Fruit fly (Drosophila melanogaster) whole organism, embryonic: ENCODE data around the gene CG32026.

Source experiments
- CG10366 ChIP-seq: fragments of 200-800 bp; sonication (Bioruptor generic); IDR thresholded peaks from 2 replicates; pipeline ENCODE4 v1.3.6; 2022; ENCODE audit warnings: missing biosample characterization, missing genetic modification characterization
- CG10959 ChIP-seq: fragments of 200-800 bp; sonication (Bioruptor generic); IDR thresholded peaks from 2 replicates; pipeline ENCODE4 v1.3.6; 2022; ENCODE audit warnings: missing biosample characterization, missing genetic modification characterization
- CG11085 ChIP-seq: fragments of 200-800 bp; sonication (Bioruptor generic); IDR thresholded peaks from 2 replicates; pipeline ENCODE4 v1.3.6; 2022; ENCODE audit warnings: missing biosample characterization, missing genetic modification characterization
- CG11247 ChIP-seq: fragments of 200-800 bp; sonication (Bioruptor generic); IDR thresholded peaks from 2 replicates; pipeline ENCODE4 v1.3.6; 2022; ENCODE audit warnings: missing biosample characterization, missing genetic modification characterization
- CG11560 ChIP-seq: fragments of 200-800 bp; sonication (Bioruptor generic); IDR thresholded peaks from 3 replicates; pipeline ENCODE4 v1.3.6; 2022; ENCODE audit warnings: missing biosample characterization, missing genetic modification characterization
- CG11723 ChIP-seq: fragments of 200-800 bp; sonication (Bioruptor generic); optimal IDR thresholded peaks from 2 replicates; lab custom pipeline; 2017; ENCODE audit warnings: missing biosample characterization, mild to moderate bottlenecking, missing genetic modification characterization
- CG12155 ChIP-seq: fragments of 200-800 bp; sonication (Bioruptor generic); optimal IDR thresholded peaks from 3 replicates; lab custom pipeline; 2016; ENCODE audit warnings: missing biosample characterization, missing genetic modification characterization
- CG12299 ChIP-seq: fragments of 200-800 bp; sonication (Bioruptor generic); optimal IDR thresholded peaks from 2 replicates; lab custom pipeline; 2018; ENCODE audit warnings: missing biosample characterization, mild to moderate bottlenecking, missing genetic modification characterization
- CG13624 ChIP-seq: fragments of 200-800 bp; sonication (Bioruptor generic); optimal IDR thresholded peaks from 2 replicates; lab custom pipeline; 2016; ENCODE audit warnings: missing biosample characterization, missing genetic modification characterization
- CG14667 ChIP-seq: fragments of 200-800 bp; sonication (Bioruptor generic); IDR thresholded peaks from 2 replicates; pipeline ENCODE4 v1.3.6; 2022; ENCODE audit warnings: missing biosample characterization, missing genetic modification characterization
- CG1529 ChIP-seq: fragments of 200-800 bp; sonication (Bioruptor generic); optimal IDR thresholded peaks from 3 replicates; lab custom pipeline; 2018; ENCODE audit warnings: missing biosample characterization, missing genetic modification characterization
- CG15514 ChIP-seq: fragments of 200-800 bp; sonication (Bioruptor generic); optimal IDR thresholded peaks from 3 replicates; lab custom pipeline; 2017; ENCODE audit warnings: missing biosample characterization, missing genetic modification characterization, mild to moderate bottlenecking, moderate library complexity, missing genetic modification reagents
- CG17359 ChIP-seq: fragments of 200-800 bp; sonication (Bioruptor generic); optimal IDR thresholded peaks from 3 replicates; lab custom pipeline; 2018; ENCODE audit warnings: missing biosample characterization, mild to moderate bottlenecking, missing genetic modification characterization, moderate library complexity
- CG18476 ChIP-seq: fragments of 200-800 bp; sonication (Bioruptor generic); optimal IDR thresholded peaks from 2 replicates; lab custom pipeline; 2016; ENCODE audit warnings: missing biosample characterization, mild to moderate bottlenecking, missing genetic modification characterization
- CG31365 ChIP-seq: fragments of 200-800 bp; sonication (Bioruptor generic); optimal IDR thresholded peaks from 2 replicates; lab custom pipeline; 2018; ENCODE audit warnings: missing biosample characterization, mild to moderate bottlenecking, missing genetic modification characterization
- CG3407 ChIP-seq: fragments of 200-800 bp; sonication (Bioruptor generic); optimal IDR thresholded peaks from 2 replicates; lab custom pipeline; 2018; ENCODE audit warnings: missing biosample characterization, mild to moderate bottlenecking, missing genetic modification characterization
- CG3995 ChIP-seq: fragments of 200-800 bp; sonication (Bioruptor generic); optimal IDR thresholded peaks from 3 replicates; lab custom pipeline; 2016; ENCODE audit warnings: missing biosample characterization, missing genetic modification characterization
- CG4707 ChIP-seq: fragments of 200-800 bp; sonication (Bioruptor generic); optimal IDR thresholded peaks from 2 replicates; lab custom pipeline; 2018; ENCODE audit warnings: missing biosample characterization, mild to moderate bottlenecking, missing genetic modification characterization, moderate library complexity
- CG4820 ChIP-seq: fragments of 200-800 bp; sonication (Bioruptor generic); optimal IDR thresholded peaks from 3 replicates; lab custom pipeline; 2016; ENCODE audit warnings: missing biosample characterization, missing genetic modification characterization
- CG6689 ChIP-seq: fragments of 200-800 bp; sonication (Bioruptor generic); IDR thresholded peaks from 2 replicates; pipeline ENCODE4 v1.3.6; 2022; ENCODE audit warnings: missing biosample characterization, missing genetic modification characterization
- CG7963 ChIP-seq: fragments of 200-800 bp; sonication (Bioruptor generic); IDR thresholded peaks from 3 replicates; pipeline ENCODE4 v1.3.6; 2022; ENCODE audit warnings: missing biosample characterization, missing genetic modification characterization; ENCODE audit not compliant: partially characterized antibody
- CG8478 ChIP-seq: fragments of >200 bp; optimal IDR thresholded peaks from 2 replicates; lab custom pipeline; 2018
- CG9215 ChIP-seq: fragments of 200-800 bp; sonication (Bioruptor generic); IDR thresholded peaks from 2 replicates; pipeline ENCODE4 v1.3.6; 2022; ENCODE audit warnings: missing biosample characterization, missing genetic modification characterization
- CG9797 ChIP-seq: fragments of 200-800 bp; sonication (Bioruptor generic); optimal IDR thresholded peaks from 3 replicates; lab custom pipeline; 2018; ENCODE audit warnings: missing biosample characterization, mild to moderate bottlenecking, missing genetic modification characterization
- CG9817 ChIP-seq: fragments of 200-800 bp; sonication (Bioruptor generic); optimal IDR thresholded peaks from 2 replicates; lab custom pipeline; 2018; ENCODE audit warnings: missing biosample characterization, mild to moderate bottlenecking, missing genetic modification characterization, moderate library complexity
- Dbx ChIP-seq: fragments of 200-800 bp; sonication (Bioruptor generic); IDR thresholded peaks from 3 replicates; pipeline ENCODE4 v1.3.6; 2022; ENCODE audit warnings: missing biosample characterization, missing genetic modification characterization
- Doc3 ChIP-seq: fragments of 200-800 bp; sonication (Bioruptor generic); IDR thresholded peaks from 3 replicates; pipeline ENCODE4 v1.3.6; 2022; ENCODE audit warnings: missing biosample characterization, missing genetic modification characterization; ENCODE audit not compliant: partially characterized antibody
- Fer1 ChIP-seq: fragments of 200-800 bp; sonication (Bioruptor generic); optimal IDR thresholded peaks from 2 replicates; lab custom pipeline; 2017; ENCODE audit warnings: missing biosample characterization, mild to moderate bottlenecking, missing genetic modification characterization
- Fer2 ChIP-seq: fragments of 200-800 bp; sonication (Bioruptor generic); optimal IDR thresholded peaks from 2 replicates; lab custom pipeline; 2018; ENCODE audit warnings: missing biosample characterization, mild to moderate bottlenecking, missing genetic modification characterization, moderate library complexity
- HHEX ChIP-seq: fragments of 200-800 bp; sonication (Bioruptor generic); optimal IDR thresholded peaks from 3 replicates; lab custom pipeline; 2017; ENCODE audit warnings: missing biosample characterization, mild to moderate bottlenecking, missing genetic modification characterization, missing genetic modification reagents
- Hr3 ChIP-seq: fragments of 200-800 bp; sonication (Bioruptor generic); optimal IDR thresholded peaks from 3 replicates; lab custom pipeline; 2016; ENCODE audit warnings: missing biosample characterization, missing genetic modification characterization
- Mes4 ChIP-seq: fragments of 200-800 bp; sonication (Bioruptor generic); optimal IDR thresholded peaks from 2 replicates; lab custom pipeline; 2016; ENCODE audit warnings: missing biosample characterization, missing genetic modification characterization
- Optix ChIP-seq: fragments of 200-800 bp; sonication (Bioruptor generic); IDR thresholded peaks from 3 replicates; pipeline ENCODE4 v1.3.6; 2022; ENCODE audit warnings: missing biosample characterization, missing genetic modification characterization
- Rx ChIP-seq: fragments of 200-800 bp; sonication (Bioruptor generic); IDR thresholded peaks from 2 replicates; pipeline ENCODE4 v1.3.6; 2022; ENCODE audit warnings: missing biosample characterization, missing genetic modification characterization
- Sin3A ChIP-seq: fragments of >200 bp; optimal IDR thresholded peaks from 2 replicates; lab custom pipeline; 2018
- Sry-β ChIP-seq: fragments of 200-800 bp; sonication (Bioruptor generic); optimal IDR thresholded peaks from 2 replicates; lab custom pipeline; 2018; ENCODE audit warnings: missing biosample characterization, mild to moderate bottlenecking, missing genetic modification characterization, moderate library complexity
- Stat92E ChIP-seq, 3 experiments: fragments of >200 bp in 2 of 3; fragments of 200-800 bp in 1 of 3; sonication (Bioruptor generic) in 1 of 3; optimal IDR thresholded peaks; 2 replicates each; lab custom pipeline; 2017 to 2019; ENCODE audit warnings: missing biosample characterization in 3 of 3, missing genetic modification characterization in 3 of 3, mild to moderate bottlenecking in 1 of 3, moderate library complexity in 1 of 3
- Vsx1 ChIP-seq: fragments of 200-800 bp; sonication (Bioruptor generic); optimal IDR thresholded peaks from 2 replicates; lab custom pipeline; 2017; ENCODE audit warnings: missing biosample characterization, mild to moderate bottlenecking, missing genetic modification characterization, missing genetic modification reagents
- amos ChIP-seq: fragments of 200-800 bp; sonication (Bioruptor generic); IDR thresholded peaks from 2 replicates; pipeline ENCODE4 v1.3.6; 2022; ENCODE audit warnings: missing biosample characterization, missing genetic modification characterization; ENCODE audit not compliant: partially characterized antibody
- az2 ChIP-seq: fragments of 200-800 bp; sonication (Bioruptor generic); optimal IDR thresholded peaks from 3 replicates; lab custom pipeline; 2016; ENCODE audit warnings: missing biosample characterization, missing genetic modification characterization
- cad ChIP-seq: fragments of >200 bp; optimal IDR thresholded peaks from 2 replicates; lab custom pipeline; 2017; ENCODE audit warnings: missing biosample characterization, missing genetic modification characterization
- fu2 ChIP-seq: fragments of 200-800 bp; sonication (Bioruptor generic); optimal IDR thresholded peaks from 2 replicates; lab custom pipeline; 2016; ENCODE audit warnings: missing biosample characterization, missing genetic modification characterization
- gce ChIP-seq: fragments of 200-800 bp; sonication (Bioruptor generic); IDR thresholded peaks from 3 replicates; pipeline ENCODE4 v1.3.6; 2022; ENCODE audit warnings: missing biosample characterization, missing genetic modification characterization
- gsb ChIP-seq: fragments of 200-800 bp; sonication (Bioruptor generic); IDR thresholded peaks from 2 replicates; pipeline ENCODE4 v1.3.6; 2022; ENCODE audit warnings: missing biosample characterization, missing genetic modification characterization
- lola ChIP-seq, 3 experiments: fragments of >200 bp in 2 of 3; fragments of 200-800 bp in 1 of 3; sonication (Bioruptor generic) in 1 of 3; optimal IDR thresholded peaks; 2 replicates each; lab custom pipeline; 2017 to 2019; ENCODE audit warnings: missing biosample characterization in 3 of 3, missing genetic modification characterization in 3 of 3, mild to moderate bottlenecking in 1 of 3, moderate library complexity in 1 of 3
- maf-S ChIP-seq: fragments of 200-800 bp; sonication (Bioruptor generic); optimal IDR thresholded peaks from 2 replicates; lab custom pipeline; 2016; ENCODE audit warnings: missing biosample characterization, missing genetic modification characterization
- sim ChIP-seq: fragments of 200-800 bp; sonication (Bioruptor generic); IDR thresholded peaks from 2 replicates; pipeline ENCODE4 v1.3.6; 2022; ENCODE audit warnings: missing biosample characterization, missing genetic modification characterization
- sqz ChIP-seq: fragments of 200-800 bp; sonication (Bioruptor generic); optimal IDR thresholded peaks from 3 replicates; lab custom pipeline; 2018; ENCODE audit warnings: missing biosample characterization, mild to moderate bottlenecking, missing genetic modification characterization
- ssp ChIP-seq: fragments of 200-800 bp; sonication (Bioruptor generic); IDR thresholded peaks from 2 replicates; pipeline ENCODE4 v1.3.6; 2022; ENCODE audit warnings: missing biosample characterization, missing genetic modification characterization
- trh ChIP-seq: fragments of 200-800 bp; sonication (Bioruptor generic); optimal IDR thresholded peaks from 2 replicates; lab custom pipeline; 2016; ENCODE audit warnings: missing biosample characterization, missing genetic modification characterization

The CG32026 gene

dm6 chr3L:8827133-8827867 is 9.0 kb upstream of the CG32026 start, which contains the start of gene dally (continued):
- peak; percentile 36; the same call in 1 of the 2 replicates for TF ChIP-seq CG11247 (GFP tag; lab: Robert Waterston, UW)
- no peak for TF ChIP-seq cad (GFP tag; lab: Kevin White, UChicago)
- peak; percentile 32 for TF ChIP-seq CG4707 (GFP tag; lab: Kevin White, UChicago)
- no peak for TF ChIP-seq Rx (GFP tag; lab: Robert Waterston, UW)
- TF ChIP-seq sim (GFP tag; lab: Robert Waterston, UW): 0 out of 2 replicates have a peak, but pooled peaks have one; percentile 24
- no peak for TF ChIP-seq gce (GFP tag; lab: Robert Waterston, UW)
- TF ChIP-seq amos: peak; percentile 55; the same call in 1 of the 2 replicates
- no peak for TF ChIP-seq CG14667 (GFP tag; lab: Robert Waterston, UW)
- TF ChIP-seq CG4820 (GFP tag; lab: Kevin White, UChicago): no peak
- peak; percentile 15 for TF ChIP-seq Fer1 (GFP tag; lab: Kevin White, UChicago)
- TF ChIP-seq az2 (GFP tag; lab: Kevin White, UChicago): no peak
- no peak for TF ChIP-seq CG3995 (GFP tag; lab: Kevin White, UChicago)
- TF ChIP-seq maf-S (GFP tag; lab: Kevin White, UChicago): no peak
- TF ChIP-seq fu2 (GFP tag; lab: Kevin White, UChicago): no peak
- no peak for TF ChIP-seq CG12155
- no peak for TF ChIP-seq lola (GFP tag; optimal IDR thresholded peaks at IDR 0.05; lab: Kevin White, UChicago)
- TF ChIP-seq CG11085: 0 out of 2 replicates have a peak, but pooled peaks have one; percentile 15
- TF ChIP-seq CG9817 (tag; lab: Kevin White, UChicago): no peak
- 0 out of 3 replicates have a peak, but pooled peaks have one; percentile 25 for TF ChIP-seq CG7963
- TF ChIP-seq HHEX (GFP tag; lab: Kevin White, UChicago): peak; percentile 42
- no peak for TF ChIP-seq CG12299 (tag; lab: Kevin White, UChicago)
- TF ChIP-seq Optix (GFP tag; lab: Robert Waterston, UW): no peak
- TF ChIP-seq Sry-β (GFP tag; lab: Kevin White, UChicago): no peak
- TF ChIP-seq Hr3 (GFP tag; lab: Kevin White, UChicago): no peak
- TF ChIP-seq CG9797 (GFP tag; lab: Kevin White, UChicago): no peak
- peak; percentile 2 for TF ChIP-seq CG3407 (GFP tag; lab: Kevin White, UChicago)
- no peak for TF ChIP-seq CG10366 (GFP tag; lab: Robert Waterston, UW)
- no peak for TF ChIP-seq CG8478 (lab: Kevin White, UChicago)
- TF ChIP-seq CG13624 (GFP tag; lab: Kevin White, UChicago): peak; percentile 22
- TF ChIP-seq trh (GFP tag; lab: Kevin White, UChicago): no peak
- TF ChIP-seq CG15514 (GFP tag; lab: Kevin White, UChicago): peak; percentile 51
- TF ChIP-seq CG1529 (GFP tag; lab: Kevin White, UChicago): no peak
- no peak for TF ChIP-seq CG11723 (GFP tag; lab: Kevin White, UChicago)
- peak; percentile 5 for TF ChIP-seq Vsx1 (GFP tag; lab: Kevin White, UChicago)
- TF ChIP-seq Doc3 (GFP tag; lab: Robert Waterston, UW): no peak
- no peak for TF ChIP-seq CG31365 (tag; lab: Kevin White, UChicago)
- TF ChIP-seq sqz (GFP tag; lab: Kevin White, UChicago): peak; percentile 5
- TF ChIP-seq CG11560 (tag; lab: Robert Waterston, UW): no peak
- no peak for TF ChIP-seq gsb (GFP tag; lab: Robert Waterston, UW)
- TF ChIP-seq CG6689 (GFP tag; lab: Robert Waterston, UW): no peak
- no peak for TF ChIP-seq Mes4
- TF ChIP-seq CG9215 (GFP tag; lab: Robert Waterston, UW): no peak
- TF ChIP-seq ssp (GFP tag; lab: Robert Waterston, UW): no peak
- no peak for TF ChIP-seq Fer2
- TF ChIP-seq CG17359 (tag; lab: Kevin White, UChicago): peak; percentile 36
- TF ChIP-seq Sin3A (lab: Kevin White, UChicago): no peak
- 0 out of 3 replicates have a peak, but pooled peaks have one; percentile 22 for TF ChIP-seq Dbx (GFP tag; lab: Robert Waterston, UW)
- peak in 1 of 3 experiments; percentile 18 for TF ChIP-seq Stat92E (GFP tag; optimal IDR thresholded peaks at IDR 0.05; lab: Kevin White, UChicago)
- no peak for TF ChIP-seq CG10959
- no peak for TF ChIP-seq CG18476 (GFP tag; lab: Kevin White, UChicago)
